Fruit fly (Drosophila melanogaster) whole organism, embryonic: ENCODE measurements around the gene CG34347.
A peak's percentile ranks its signal among the peaks of the same experiment; 100 is the strongest.

Experiments
- Antp ChIP-seq: fragments of 200-800 bp; sonication (Bioruptor generic); optimal IDR thresholded peaks from 3 replicates; lab custom pipeline; 2016; ENCODE audit warnings: missing biosample characterization, missing genetic modification characterization
- Atf3 ChIP-seq: fragments of 200-800 bp; sonication (Bioruptor generic); optimal IDR thresholded peaks from 3 replicates; lab custom pipeline; 2016; ENCODE audit warnings: missing biosample characterization, missing genetic modification characterization
- CG11723 ChIP-seq: fragments of 200-800 bp; sonication (Bioruptor generic); optimal IDR thresholded peaks from 2 replicates; lab custom pipeline; 2017; ENCODE audit warnings: missing biosample characterization, mild to moderate bottlenecking, missing genetic modification characterization
- CG12071 ChIP-seq: fragments of 200-800 bp; sonication (Bioruptor generic); optimal IDR thresholded peaks from 3 replicates; lab custom pipeline; 2018; ENCODE audit warnings: missing biosample characterization, mild to moderate bottlenecking, missing genetic modification characterization
- CG12219 ChIP-seq: fragments of 200-800 bp; sonication (Bioruptor generic); optimal IDR thresholded peaks from 3 replicates; lab custom pipeline; 2018; ENCODE audit warnings: missing biosample characterization, mild to moderate bottlenecking, missing genetic modification characterization
- CG12659 ChIP-seq: fragments of 200-800 bp; sonication (Bioruptor generic); optimal IDR thresholded peaks from 3 replicates; lab custom pipeline; 2017; ENCODE audit warnings: mild to moderate bottlenecking, missing biosample characterization, missing genetic modification reagents, missing genetic modification characterization
- CG15601 ChIP-seq: fragments of 200-800 bp; sonication (Bioruptor generic); optimal IDR thresholded peaks from 3 replicates; lab custom pipeline; 2019; ENCODE audit warnings: missing biosample characterization, mild to moderate bottlenecking, missing genetic modification characterization, moderate library complexity
- CG17829 ChIP-seq: fragments of 200-800 bp; optimal IDR thresholded peaks from 2 replicates; lab custom pipeline; 2019; ENCODE audit warnings: missing biosample characterization, mild to moderate bottlenecking, missing genetic modification characterization, moderate library complexity
- CG2202 ChIP-seq: fragments of 200-800 bp; sonication (Bioruptor generic); optimal IDR thresholded peaks from 2 replicates; lab custom pipeline; 2018; ENCODE audit warnings: missing biosample characterization, mild to moderate bottlenecking, missing genetic modification characterization
- CG32772 ChIP-seq: fragments of 200-800 bp; sonication (Bioruptor generic); IDR thresholded peaks from 2 replicates; pipeline ENCODE4 v1.3.6; 2022; ENCODE audit warnings: missing biosample characterization, missing genetic modification characterization
- CG33213 ChIP-seq: fragments of 200-800 bp; sonication (Bioruptor generic); optimal IDR thresholded peaks from 3 replicates; lab custom pipeline; 2016; ENCODE audit warnings: missing biosample characterization, missing genetic modification characterization
- CG4424 ChIP-seq: fragments of 200-800 bp; sonication (Bioruptor generic); optimal IDR thresholded peaks from 3 replicates; lab custom pipeline; 2016; ENCODE audit warnings: missing biosample characterization, missing genetic modification characterization
- CG6854 ChIP-seq: fragments of 200-800 bp; sonication (Bioruptor generic); optimal IDR thresholded peaks from 3 replicates; lab custom pipeline; 2017; ENCODE audit warnings: missing biosample characterization, mild to moderate bottlenecking, missing genetic modification characterization
- CG7963 ChIP-seq: fragments of 200-800 bp; sonication (Bioruptor generic); IDR thresholded peaks from 3 replicates; pipeline ENCODE4 v1.3.6; 2022; ENCODE audit warnings: missing biosample characterization, missing genetic modification characterization; ENCODE audit not compliant: partially characterized antibody
- CG7987 ChIP-seq: fragments of 200-800 bp; sonication (Bioruptor generic); optimal IDR thresholded peaks from 2 replicates; lab custom pipeline; 2018; ENCODE audit warnings: missing biosample characterization, mild to moderate bottlenecking, missing genetic modification characterization, moderate library complexity
- CG8388 ChIP-seq: fragments of 200-800 bp; sonication (Bioruptor generic); optimal IDR thresholded peaks from 2 replicates; lab custom pipeline; 2019; ENCODE audit warnings: missing biosample characterization, mild to moderate bottlenecking, missing genetic modification characterization, moderate library complexity
- CG9215 ChIP-seq: fragments of 200-800 bp; sonication (Bioruptor generic); IDR thresholded peaks from 2 replicates; pipeline ENCODE4 v1.3.6; 2022; ENCODE audit warnings: missing biosample characterization, missing genetic modification characterization
- CHES-1-like ChIP-seq: fragments of 200-800 bp; sonication (Bioruptor generic); optimal IDR thresholded peaks from 2 replicates; lab custom pipeline; 2016; ENCODE audit warnings: missing biosample characterization, missing genetic modification characterization
- Dad ChIP-seq: fragments of 200-800 bp; sonication (Bioruptor generic); optimal IDR thresholded peaks from 3 replicates; lab custom pipeline; 2016; ENCODE audit warnings: missing biosample characterization, missing genetic modification characterization
- Dp ChIP-seq: fragments of 200-800 bp; sonication (Bioruptor generic); optimal IDR thresholded peaks from 2 replicates; lab custom pipeline; 2018; ENCODE audit warnings: missing biosample characterization, mild to moderate bottlenecking, missing genetic modification characterization, moderate library complexity
- Fer1 ChIP-seq: fragments of 200-800 bp; sonication (Bioruptor generic); optimal IDR thresholded peaks from 2 replicates; lab custom pipeline; 2017; ENCODE audit warnings: missing biosample characterization, mild to moderate bottlenecking, missing genetic modification characterization
- Fer2 ChIP-seq: fragments of 200-800 bp; sonication (Bioruptor generic); optimal IDR thresholded peaks from 2 replicates; lab custom pipeline; 2018; ENCODE audit warnings: missing biosample characterization, mild to moderate bottlenecking, missing genetic modification characterization, moderate library complexity
- Lpt ChIP-seq: fragments of >200 bp; optimal IDR thresholded peaks from 2 replicates; lab custom pipeline; 2018; ENCODE audit warnings: missing biosample characterization, missing genetic modification characterization
- MBD-R2 ChIP-seq: fragments of 200-800 bp; sonication (Bioruptor generic); IDR thresholded peaks from 2 replicates; pipeline ENCODE4 v1.3.6; 2022; ENCODE audit warnings: missing biosample characterization, missing genetic modification characterization
- Max ChIP-seq: fragments of 200-800 bp; sonication (Bioruptor generic); optimal IDR thresholded peaks from 2 replicates; lab custom pipeline; 2016; ENCODE audit warnings: missing biosample characterization, mild to moderate bottlenecking, missing genetic modification characterization
- NC2β ChIP-seq: fragments of 200-800 bp; sonication (Bioruptor generic); optimal IDR thresholded peaks from 2 replicates; lab custom pipeline; 2016; ENCODE audit warnings: missing biosample characterization, missing genetic modification characterization
- NFAT ChIP-seq: fragments of 200-800 bp; sonication (Bioruptor generic); IDR thresholded peaks from 2 replicates; pipeline ENCODE4 v1.3.6; 2022; ENCODE audit warnings: missing biosample characterization, missing genetic modification characterization
- Nf-YB ChIP-seq: fragments of 200-800 bp; sonication (Bioruptor generic); optimal IDR thresholded peaks from 3 replicates; lab custom pipeline; 2019; ENCODE audit warnings: missing biosample characterization, mild to moderate bottlenecking, missing genetic modification characterization, moderate library complexity
- NfI ChIP-seq: fragments of 200-800 bp; sonication (Bioruptor generic); optimal IDR thresholded peaks from 3 replicates; lab custom pipeline; 2018; ENCODE audit warnings: missing biosample characterization, mild to moderate bottlenecking, missing genetic modification characterization, moderate library complexity
- Rx ChIP-seq: fragments of 200-800 bp; sonication (Bioruptor generic); IDR thresholded peaks from 2 replicates; pipeline ENCODE4 v1.3.6; 2022; ENCODE audit warnings: missing biosample characterization, missing genetic modification characterization
- Sox102F ChIP-seq: fragments of 200-800 bp; sonication (Bioruptor generic); optimal IDR thresholded peaks from 2 replicates; lab custom pipeline; 2018; ENCODE audit warnings: missing biosample characterization, mild to moderate bottlenecking, missing genetic modification characterization, moderate library complexity
- TFAM ChIP-seq: fragments of 200-800 bp; sonication (Bioruptor generic); optimal IDR thresholded peaks from 2 replicates; lab custom pipeline; 2017; ENCODE audit warnings: missing biosample characterization, missing genetic modification characterization, inconsistent platforms
- cato ChIP-seq: fragments of 200-800 bp; sonication (Bioruptor generic); optimal IDR thresholded peaks from 2 replicates; lab custom pipeline; 2016; ENCODE audit warnings: missing biosample characterization, missing genetic modification characterization, borderline replicate concordance
- cwo ChIP-seq: fragments of 200-800 bp; sonication (Bioruptor generic); optimal IDR thresholded peaks from 3 replicates; lab custom pipeline; 2017; ENCODE audit warnings: missing biosample characterization, missing genetic modification characterization, mild to moderate bottlenecking, moderate library complexity, missing genetic modification reagents
- esg ChIP-seq: fragments of 200-800 bp; sonication (Bioruptor generic); conservative IDR thresholded peaks from 2 replicates; pipeline ENCODE4 v1.3.6; 2022; ENCODE audit warnings: missing biosample characterization, missing genetic modification characterization
- fd3F ChIP-seq: fragments of 200-800 bp; sonication (Bioruptor generic); optimal IDR thresholded peaks from 2 replicates; lab custom pipeline; 2018; ENCODE audit warnings: missing biosample characterization, mild to moderate bottlenecking, missing genetic modification characterization, moderate library complexity
- gcm2 ChIP-seq: fragments of 200-800 bp; sonication (Bioruptor generic); optimal IDR thresholded peaks from 2 replicates; lab custom pipeline; 2016; ENCODE audit warnings: missing biosample characterization, missing genetic modification characterization
- kah ChIP-seq: fragments of 200-800 bp; sonication (Bioruptor generic); optimal IDR thresholded peaks from 2 replicates; lab custom pipeline; 2018; ENCODE audit warnings: missing biosample characterization, mild to moderate bottlenecking, missing genetic modification characterization
- mirr ChIP-seq: fragments of 200-800 bp; sonication (Bioruptor generic); optimal IDR thresholded peaks from 3 replicates; lab custom pipeline; 2018; ENCODE audit warnings: missing biosample characterization, mild to moderate bottlenecking, missing genetic modification characterization
- otp ChIP-seq: fragments of 200-800 bp; sonication (Bioruptor generic); IDR thresholded peaks from 3 replicates; pipeline ENCODE4, ENCODE4 v1.3.6; 2022; ENCODE audit warnings: missing biosample characterization, missing genetic modification characterization
- pan ChIP-seq, 4 experiments: fragments of >200 bp in 3 of 4; fragments of 200-800 bp in 1 of 4; sonication (Bioruptor generic) in 1 of 4; optimal IDR thresholded peaks in 3 of 4; IDR thresholded peaks in 1 of 4; 2 replicates each; pipeline versions ENCODE4 v1.3.6 to Lab custom; 2017 to 2022; ENCODE audit warnings: missing biosample characterization in 2 of 4, missing genetic modification characterization in 2 of 4, mixed read lengths in 1 of 4
- pfk ChIP-seq: fragments of 200-800 bp; sonication (Bioruptor generic); optimal IDR thresholded peaks from 2 replicates; lab custom pipeline; 2018; ENCODE audit warnings: missing biosample characterization, mild to moderate bottlenecking, missing genetic modification characterization, moderate library complexity
- pnt ChIP-seq: fragments of 200-800 bp; sonication (Bioruptor generic); optimal IDR thresholded peaks from 3 replicates; lab custom pipeline; 2016; ENCODE audit warnings: missing biosample characterization, missing genetic modification characterization
- seq ChIP-seq: fragments of 200-800 bp; sonication (Bioruptor generic); IDR thresholded peaks from 2 replicates; pipeline ENCODE4 v1.3.6; 2022; ENCODE audit warnings: missing biosample characterization, missing genetic modification characterization
- slp2 ChIP-seq: fragments of 200-800 bp; sonication (Bioruptor generic); optimal IDR thresholded peaks from 2 replicates; lab custom pipeline; 2016; ENCODE audit warnings: missing biosample characterization, missing genetic modification characterization
- stwl ChIP-seq: fragments of 200-800 bp; sonication (Bioruptor generic); optimal IDR thresholded peaks from 3 replicates; lab custom pipeline; 2018; ENCODE audit warnings: missing biosample characterization, mild to moderate bottlenecking, missing genetic modification characterization, moderate library complexity
- vvl ChIP-seq: fragments of 200-800 bp; sonication (Bioruptor generic); IDR thresholded peaks from 2 replicates; pipeline ENCODE4 v1.3.6; 2022; ENCODE audit warnings: missing biosample characterization, missing genetic modification characterization
- z ChIP-seq: fragments of 200-800 bp; sonication (Bioruptor generic); IDR thresholded peaks from 3 replicates; pipeline ENCODE4 v1.3.6; 2022; ENCODE audit warnings: missing biosample characterization, missing genetic modification characterization
- zfh2 ChIP-seq: fragments of 200-800 bp; sonication (Bioruptor generic); optimal IDR thresholded peaks from 2 replicates; lab custom pipeline; 2016; ENCODE audit warnings: missing biosample characterization, missing genetic modification characterization

Gene CG34347

dm6 chr3R:31381216-31381688 is 70.3 kb downstream of the CG34347 start (continued):
- TF ChIP-seq mirr (no peak), NC2β (GFP tag; lab: Kevin White, UChicago) (peak; percentile 33), CG12659 (peak; percentile 49), CG8388 (GFP tag; lab: Kevin White, UChicago) (peak; percentile 44), Atf3 (GFP tag; lab: Kevin White, UChicago) (peak; percentile 43), CG15601 (peak; percentile 20), zfh2 (GFP tag; lab: Kevin White, UChicago) (peak; percentile 60), Dad (peak; percentile 17), CG7987 (GFP tag; lab: Kevin White, UChicago) (no peak), CG12071 (GFP tag; lab: Kevin White, UChicago) (no peak), TFAM (no peak), NFAT (GFP tag; lab: Robert Waterston, UW) (peak; percentile 63; the same call in 1 of the 2 replicates), Rx (GFP tag; lab: Robert Waterston, UW) (peak; percentile 36; the same call in 1 of the 2 replicates), CG6854 (GFP tag; lab: Kevin White, UChicago) (no peak), CG9215 (0 out of 2 replicates have a peak, but pooled peaks have one; percentile 20), cwo (peak; percentile 41), CG12219 (peak; percentile 61), pan (optimal IDR thresholded peaks at IDR 0.05; lab: Kevin White, UChicago) (no peak), pan (GFP tag; optimal IDR thresholded peaks at IDR 0.05 in 1 of 2, IDR thresholded peaks at IDR 0.05 in 1 of 2) (peak in 1 of 2 experiments; percentile 66), gcm2 (GFP tag; lab: Kevin White, UChicago) (no peak), CG33213 (no peak), CG4424 (no peak), Dp (GFP tag; lab: Kevin White, UChicago) (peak; percentile 4), CHES-1-like (GFP tag; lab: Kevin White, UChicago) (peak; percentile 60), pnt (GFP tag; lab: Kevin White, UChicago) (no peak), fd3F (peak; percentile 12), z (GFP tag; lab: Robert Waterston, UW) (no peak), vvl (GFP tag; lab: Robert Waterston, UW) (peak; percentile 56; the same call in 1 of the 2 replicates), slp2 (GFP tag; lab: Kevin White, UChicago) (peak; percentile 42), CG11723 (GFP tag; lab: Kevin White, UChicago) (no peak), otp (GFP tag; lab: Robert Waterston, UW) (peak; percentile 49; the same call in 1 of the 3 replicates), esg (GFP tag; lab: Robert Waterston, UW) (0 out of 2 replicates have a peak, but pooled peaks have one; percentile 22), CG2202 (peak; percentile 11), Fer1 (GFP tag; lab: Kevin White, UChicago) (peak; percentile 43), pfk (no peak), CG7963 (GFP tag; lab: Robert Waterston, UW) (no peak; the same call in 2 of the 3 replicates), Antp (GFP tag; lab: Kevin White, UChicago) (peak; percentile 34), CG17829 (tag; lab: Kevin White, UChicago) (peak; percentile 4), Lpt (GFP tag; lab: Kevin White, UChicago) (no peak), Nf-YB (GFP tag; lab: Kevin White, UChicago) (no peak), Sox102F (GFP tag; lab: Kevin White, UChicago) (peak; percentile 56), Fer2 (tag; lab: Kevin White, UChicago) (no peak), CG32772 (GFP tag; lab: Robert Waterston, UW) (0 out of 2 replicates have a peak, but pooled peaks have one; percentile 13), stwl (tag; lab: Kevin White, UChicago) (peak; percentile 28), NfI (GFP tag; lab: Kevin White, UChicago) (peak; percentile 71), MBD-R2 (GFP tag; lab: Robert Waterston, UW) (peak; percentile 39; the same call in 1 of the 2 replicates), kah (GFP tag; lab: Kevin White, UChicago) (no peak), seq (GFP tag; lab: Robert Waterston, UW) (peak; percentile 59; the same call in 1 of the 2 replicates), Max (GFP tag; lab: Kevin White, UChicago) (no peak), cato (GFP tag; lab: Kevin White, UChicago) (no peak)
